Fruit fly (Drosophila melanogaster) whole organism, pupa: ENCODE measurements around the gene wam.
A peak's percentile ranks its signal among the peaks of the same experiment; 100 is the strongest.

Source experiments
- CG10348 ChIP-seq: fragments of 200-800 bp; sonication (Bioruptor generic); IDR thresholded peaks from 2 replicates; pipeline ENCODE4 v1.3.6; 2022; ENCODE audit warnings: missing biosample characterization, missing genetic modification characterization
- CG12605 ChIP-seq: fragments of 200-800 bp; sonication (Bioruptor generic); IDR thresholded peaks from 2 replicates; pipeline ENCODE4 v1.3.6; 2022; ENCODE audit warnings: missing biosample characterization, missing genetic modification characterization
- CG13204 ChIP-seq: fragments of 200-800 bp; sonication (Bioruptor generic); optimal IDR thresholded peaks from 2 replicates; lab custom pipeline; 2018; ENCODE audit warnings: missing biosample characterization, mild to moderate bottlenecking, missing genetic modification characterization, moderate library complexity
- CG14655 ChIP-seq: fragments of 200-800 bp; sonication (Bioruptor generic); optimal IDR thresholded peaks from 3 replicates; lab custom pipeline; 2017; ENCODE audit warnings: mild to moderate bottlenecking, missing biosample characterization, missing genetic modification reagents, missing genetic modification characterization
- CG15710 ChIP-seq: fragments of 200-800 bp; sonication (Bioruptor generic); optimal IDR thresholded peaks from 2 replicates; lab custom pipeline; 2018; ENCODE audit warnings: missing biosample characterization, mild to moderate bottlenecking, missing genetic modification characterization, moderate library complexity
- CG17806 ChIP-seq: fragments of 200-800 bp; sonication (Bioruptor generic); optimal IDR thresholded peaks from 2 replicates; lab custom pipeline; 2018; ENCODE audit warnings: missing biosample characterization, mild to moderate bottlenecking, missing genetic modification characterization, moderate library complexity
- CG32121 ChIP-seq: fragments of 200-800 bp; sonication (Bioruptor generic); IDR thresholded peaks from 2 replicates; pipeline ENCODE4 v1.3.6; 2022; ENCODE audit warnings: missing biosample characterization, missing genetic modification characterization
- CG34367 ChIP-seq: fragments of 200-800 bp; sonication (Bioruptor generic); optimal IDR thresholded peaks from 2 replicates; lab custom pipeline; 2018; ENCODE audit warnings: missing biosample characterization, mild to moderate bottlenecking, missing genetic modification characterization
- CG4496 ChIP-seq: fragments of 200-800 bp; sonication (Bioruptor generic); IDR thresholded peaks from 3 replicates; pipeline ENCODE4 v1.3.6; 2022; ENCODE audit warnings: missing biosample characterization, missing genetic modification characterization
- CG8159 ChIP-seq: fragments of 200-800 bp; sonication (Bioruptor generic); optimal IDR thresholded peaks from 3 replicates; lab custom pipeline; 2018; ENCODE audit warnings: missing biosample characterization, mild to moderate bottlenecking, missing genetic modification characterization, moderate library complexity
- CG8301 ChIP-seq: fragments of 200-800 bp; sonication (Bioruptor generic); optimal IDR thresholded peaks from 2 replicates; lab custom pipeline; 2018; ENCODE audit warnings: missing biosample characterization, mild to moderate bottlenecking, missing genetic modification characterization
- CG9948 ChIP-seq: fragments of 200-800 bp; sonication (Bioruptor generic); optimal IDR thresholded peaks from 2 replicates; lab custom pipeline; 2018; ENCODE audit warnings: missing biosample characterization, mild to moderate bottlenecking, missing genetic modification characterization, moderate library complexity
- D1 ChIP-seq: fragments of 200-800 bp; sonication (Bioruptor generic); optimal IDR thresholded peaks from 2 replicates; lab custom pipeline; 2018; ENCODE audit warnings: missing biosample characterization, mild to moderate bottlenecking, missing genetic modification characterization, moderate library complexity
- EcR ChIP-seq: fragments of 200-800 bp; sonication (Bioruptor generic); optimal IDR thresholded peaks from 3 replicates; lab custom pipeline; 2019; ENCODE audit warnings: missing biosample characterization, missing genetic modification characterization, mild to moderate bottlenecking, moderate library complexity, missing genetic modification reagents
- Ets98B ChIP-seq: fragments of 200-800 bp; sonication (Bioruptor generic); IDR thresholded peaks from 2 replicates; pipeline ENCODE4 v1.3.6; 2022; ENCODE audit warnings: missing biosample characterization, missing genetic modification characterization
- Pif1A ChIP-seq: fragments of 200-800 bp; sonication (Bioruptor generic); optimal IDR thresholded peaks from 3 replicates; lab custom pipeline; 2016; ENCODE audit warnings: missing biosample characterization, missing genetic modification characterization
- Pif1B ChIP-seq: fragments of 200-800 bp; sonication (Bioruptor generic); optimal IDR thresholded peaks from 3 replicates; lab custom pipeline; 2016; ENCODE audit warnings: missing biosample characterization, missing genetic modification characterization
- Snoo ChIP-seq: fragments of 200-800 bp; sonication (Bioruptor generic); optimal IDR thresholded peaks from 3 replicates; lab custom pipeline; 2017; ENCODE audit warnings: missing biosample characterization, mild to moderate bottlenecking, missing genetic modification characterization, inconsistent platforms
- fd96Ca ChIP-seq: fragments of 200-800 bp; sonication (Bioruptor generic); IDR thresholded peaks from 3 replicates; pipeline ENCODE4 v1.3.6; 2022; ENCODE audit warnings: missing biosample characterization, missing genetic modification characterization
- gl ChIP-seq: fragments of 200-800 bp; sonication (Bioruptor generic); optimal IDR thresholded peaks from 2 replicates; lab custom pipeline; 2018; ENCODE audit warnings: missing biosample characterization, mild to moderate bottlenecking, missing genetic modification characterization
- rn ChIP-seq: fragments of 200-800 bp; sonication (Bioruptor generic); IDR thresholded peaks from 2 replicates; pipeline ENCODE4 v1.3.6; 2022; ENCODE audit warnings: missing biosample characterization, missing genetic modification characterization

wam gene

dm6 chr3R:23278704-23279379 is 9.0 kb downstream of the wam start:
- TF ChIP-seq Pif1A (GFP tag; lab: Kevin White, UChicago) (no peak), CG15710 (tag; lab: Kevin White, UChicago) (no peak), CG12605 (GFP tag; lab: Robert Waterston, UW) (peak; percentile 66), fd96Ca (no peak), EcR (GFP tag; lab: Kevin White, UChicago) (no peak), CG4496 (peak; percentile 70), CG8159 (tag; lab: Kevin White, UChicago) (peak; percentile 5), CG13204 (GFP tag; lab: Kevin White, UChicago) (peak; percentile 73)

dm6 chr3R:23260569-23260968 is 27.3 kb downstream of the wam start:
- TF ChIP-seq Snoo (tag; lab: Kevin White, UChicago), result no peak
- TF ChIP-seq CG32121 (GFP tag; lab: Robert Waterston, UW), result no peak
- no peak for TF ChIP-seq CG12605 (GFP tag; lab: Robert Waterston, UW)
- no peak for TF ChIP-seq fd96Ca
- no peak for TF ChIP-seq CG13204 (GFP tag; lab: Kevin White, UChicago)
- no peak for TF ChIP-seq Ets98B (GFP tag; lab: Robert Waterston, UW)
- TF ChIP-seq rn, result no peak
- TF ChIP-seq CG8159 (tag; lab: Kevin White, UChicago), result no peak

- no peak for TF ChIP-seq Ets98B (GFP tag; lab: Robert Waterston, UW)
- no peak for TF ChIP-seq CG8159 (tag; lab: Kevin White, UChicago)
- no peak for TF ChIP-seq CG12605 (GFP tag; lab: Robert Waterston, UW)
- no peak for TF ChIP-seq CG8301 (tag; lab: Kevin White, UChicago)
- TF ChIP-seq CG15710 (tag; lab: Kevin White, UChicago), result no peak
- no peak for TF ChIP-seq CG17806 (tag; lab: Kevin White, UChicago)
- TF ChIP-seq CG10348 (GFP tag; lab: Robert Waterston, UW), result no peak
These were observed 29.3 kb downstream of the wam start for dm6 chr3R:23258524-23258923.

- TF ChIP-seq gl (tag; lab: Kevin White, UChicago), result no peak
- peak; percentile 69 for TF ChIP-seq CG34367 (tag; lab: Kevin White, UChicago)
- peak; percentile 78 for TF ChIP-seq Ets98B (GFP tag; lab: Robert Waterston, UW)
- TF ChIP-seq CG32121 (GFP tag; lab: Robert Waterston, UW), result peak; percentile 79
- TF ChIP-seq D1 (tag; lab: Kevin White, UChicago), result peak; percentile 41
- TF ChIP-seq Snoo (tag; lab: Kevin White, UChicago), result peak; percentile 77
- TF ChIP-seq CG9948 (tag; lab: Kevin White, UChicago), result peak; percentile 59
- TF ChIP-seq Pif1A (GFP tag; lab: Kevin White, UChicago), result no peak
- peak; percentile 86 for TF ChIP-seq CG15710 (tag; lab: Kevin White, UChicago)
- TF ChIP-seq CG8301 (tag; lab: Kevin White, UChicago), result peak; percentile 32
- TF ChIP-seq CG14655 (GFP tag; lab: Kevin White, UChicago), result peak; percentile 79
- peak; percentile 63 for TF ChIP-seq CG17806 (tag; lab: Kevin White, UChicago)
- peak; percentile 55; the same call in 1 of the 3 replicates for TF ChIP-seq CG4496
- no peak for TF ChIP-seq fd96Ca
- TF ChIP-seq Pif1B (GFP tag; lab: Kevin White, UChicago), result peak; percentile 59
- TF ChIP-seq rn, result peak; percentile 50; the same call in 1 of the 2 replicates
- no peak for TF ChIP-seq CG12605 (GFP tag; lab: Robert Waterston, UW)
- TF ChIP-seq CG8159 (tag; lab: Kevin White, UChicago), result peak; percentile 77
These were observed 29.8 kb downstream of the wam start, which contains the start of the genes wda and Pex11c for dm6 chr3R:23257986-23258427. wda (minus strand) TSS chr3R:23258087. Pex11c (plus strand) TSS chr3R:23258365.

- TF ChIP-seq CG17806 (tag; lab: Kevin White, UChicago), result peak; percentile 48
- TF ChIP-seq rn, result 0 out of 2 replicates have a peak, but pooled peaks have one; percentile 24
- TF ChIP-seq gl (tag; lab: Kevin White, UChicago), result peak; percentile 33
- TF ChIP-seq CG15710 (tag; lab: Kevin White, UChicago), result peak; percentile 60
- TF ChIP-seq CG14655 (GFP tag; lab: Kevin White, UChicago), result no peak
- TF ChIP-seq CG34367 (tag; lab: Kevin White, UChicago), result peak; percentile 41
- TF ChIP-seq CG32121 (GFP tag; lab: Robert Waterston, UW), result 0 out of 2 replicates have a peak, but pooled peaks have one; percentile 12
- TF ChIP-seq fd96Ca, result peak; percentile 79
- TF ChIP-seq CG12605 (GFP tag; lab: Robert Waterston, UW), result no peak
- TF ChIP-seq EcR (GFP tag; lab: Kevin White, UChicago), result no peak
- no peak for TF ChIP-seq CG13204 (GFP tag; lab: Kevin White, UChicago)
- no peak for TF ChIP-seq Pif1A (GFP tag; lab: Kevin White, UChicago)
- TF ChIP-seq CG8159 (tag; lab: Kevin White, UChicago), result peak; percentile 58
- peak; percentile 81 for TF ChIP-seq CG4496
- TF ChIP-seq CG8301 (tag; lab: Kevin White, UChicago), result peak; percentile 48
- peak; percentile 26 for TF ChIP-seq CG9948 (tag; lab: Kevin White, UChicago)
- TF ChIP-seq D1 (tag; lab: Kevin White, UChicago), result no peak
- TF ChIP-seq Snoo (tag; lab: Kevin White, UChicago), result peak; percentile 59
- TF ChIP-seq Ets98B (GFP tag; lab: Robert Waterston, UW), result peak; percentile 70
- TF ChIP-seq Pif1B (GFP tag; lab: Kevin White, UChicago), result peak; percentile 65
- no peak for TF ChIP-seq CG10348 (GFP tag; lab: Robert Waterston, UW)
These were observed 36.6 kb downstream of the wam start, which contains the start of the genes Rad60 and EloA for dm6 chr3R:23251256-23251655. Rad60 (minus strand) TSS chr3R:23251477. EloA (plus strand) TSS chr3R:23251563.
